Worm (Caenorhabditis elegans): ENCODE measurements around the gene C16D9.8.

The C16D9.8 gene

ce11 chrV:8213868-8214267 lies 49.5 kb downstream of the C16D9.8 start, which contains the start of gene K07C11.7:
K07C11.7 (minus strand) TSS chrV:8213968.
- no peak for TF ChIP-seq pha-4 (GFP tag; IDR thresholded peaks at IDR 0.05)
- no peak for TF ChIP-seq pha-4 (tag; optimal IDR thresholded peaks at IDR 0.05)
- TF ChIP-seq mdl-1 (tag; optimal IDR thresholded peaks at IDR 0.05), result no peak
- TF ChIP-seq zip-11 (GFP tag; IDR thresholded peaks at IDR 0.05), result no peak
- TF ChIP-seq mxl-2 (GFP tag; conservative IDR thresholded peaks at IDR 0.05), result no peak
- no peak for TF ChIP-seq hmg-1.1 (GFP tag; IDR thresholded peaks at IDR 0.05)
- TF ChIP-seq lin-38 (GFP tag; IDR thresholded peaks at IDR 0.05), result no peak
- no peak for TF ChIP-seq set-16 (GFP tag; IDR thresholded peaks at IDR 0.05)
- no peak for TF ChIP-seq nhr-42 (GFP tag; IDR thresholded peaks at IDR 0.05)
- no peak for TF ChIP-seq saeg-2 (GFP tag; IDR thresholded peaks at IDR 0.05)
- TF ChIP-seq nhr-77 (tag; optimal IDR thresholded peaks at IDR 0.05), result no peak
- TF ChIP-seq nhr-76 (tag; optimal IDR thresholded peaks at IDR 0.05), result no peak
- no peak for TF ChIP-seq ztf-11 (tag; optimal IDR thresholded peaks at IDR 0.05)
- no peak for TF ChIP-seq snpc-4 (tag; optimal IDR thresholded peaks at IDR 0.05)

- TF ChIP-seq mxl-3 (GFP tag; optimal IDR thresholded peaks at IDR 0.05) (no peak), dmd-6 (GFP tag; IDR thresholded peaks at IDR 0.05) (peak; percentile 59), pqm-1 (tag; optimal IDR thresholded peaks at IDR 0.05) (peak; percentile 92), mdt-29 (GFP tag; IDR thresholded peaks at IDR 0.05) (no peak), nhr-25 (tag; optimal IDR thresholded peaks at IDR 0.05; ENCODE audit: borderline replicate concordance, insufficient read depth) (no peak), saeg-2 (GFP tag; IDR thresholded peaks at IDR 0.05) (no peak), jun-1 (tag; optimal IDR thresholded peaks at IDR 0.05) (no peak), mep-1 (tag; optimal IDR thresholded peaks at IDR 0.05) (no peak), nhr-42 (GFP tag; IDR thresholded peaks at IDR 0.05) (no peak), dve-1 (tag; optimal IDR thresholded peaks at IDR 0.05; ENCODE audit: insufficient read depth) (peak; percentile 51), daf-16 (GFP tag; optimal IDR thresholded peaks at IDR 0.05) (no peak), daf-16 (tag; optimal IDR thresholded peaks at IDR 0.05) (peak; percentile 79), T20F7.1 (GFP tag; optimal IDR thresholded peaks at IDR 0.05) (no peak), nhr-28 (tag; optimal IDR thresholded peaks at IDR 0.05) (peak; percentile 68), lin-38 (GFP tag; IDR thresholded peaks at IDR 0.05) (no peak), lin-39 (tag; optimal IDR thresholded peaks at IDR 0.05) (no peak), nhr-48 (tag; optimal IDR thresholded peaks at IDR 0.05) (peak; percentile 9), nhr-6 (tag; optimal IDR thresholded peaks at IDR 0.05) (no peak), hlh-11 (tag; optimal IDR thresholded peaks at IDR 0.05) (peak; percentile 55)
Measured at ce11 chrV:8212816-8213215, 50.5 kb downstream of the C16D9.8 start.

- TF ChIP-seq ceh-28 (tag; optimal IDR thresholded peaks at IDR 0.05) (no peak), mxl-3 (GFP tag; optimal IDR thresholded peaks at IDR 0.05) (no peak), saeg-2 (GFP tag; IDR thresholded peaks at IDR 0.05) (0 out of 2 replicates have a peak, but pooled peaks have one; percentile 21), spr-3 (GFP tag; optimal IDR thresholded peaks at IDR 0.05) (no peak), cey-2 (tag; optimal IDR thresholded peaks at IDR 0.05; ENCODE audit: borderline replicate concordance, insufficient read depth) (no peak)
Measured at ce11 chrV:8211993-8212392, 51.4 kb downstream of the C16D9.8 start.

All from whole organism, L4 larva.